Worm (Caenorhabditis elegans) whole organism, young adult: ENCODE results near the gene mre-11.

Experiments used
- B0019.2 ChIP-seq: fragments of 200-800 bp; sonication (Bioruptor generic); conservative IDR thresholded peaks from 2 replicates; pipeline ENCODE4 v1.3.6; 2022; ENCODE audit warnings: missing genetic modification reagents, missing genetic modification characterization, missing compliant biosample characterization
- B0035.1 ChIP-seq: sonication (generic microtip); optimal IDR thresholded peaks from 2 replicates; lab custom pipeline; 2016; ENCODE audit warnings: missing genetic modification characterization, mild to moderate bottlenecking, missing compliant biosample characterization, missing genotype, missing genetic modification reagents
- C06A6.2 ChIP-seq: fragments of 200-800 bp; sonication (Bioruptor generic); conservative IDR thresholded peaks from 2 replicates; pipeline ENCODE4 v1.3.6; 2022; ENCODE audit warnings: missing genetic modification characterization, missing compliant biosample characterization
- C17E4.6 ChIP-seq: fragments of 200-800 bp; sonication (Bioruptor generic); IDR thresholded peaks from 2 replicates; pipeline ENCODE4 v1.3.6; 2022; ENCODE audit warnings: missing genetic modification reagents, missing genetic modification characterization, missing compliant biosample characterization
- F22D6.2 ChIP-seq: sonication (generic microtip); optimal IDR thresholded peaks from 2 replicates; lab custom pipeline; 2016; ENCODE audit warnings: mild to moderate bottlenecking, missing genetic modification characterization, missing compliant biosample characterization
- F39B2.1 ChIP-seq: fragments of 200-800 bp; sonication (Bioruptor generic); IDR thresholded peaks from 2 replicates; pipeline ENCODE4 v1.3.6; 2022; ENCODE audit warnings: missing genetic modification reagents, missing genetic modification characterization, missing compliant biosample characterization
- F49E8.2 ChIP-seq: sonication (generic microtip); optimal IDR thresholded peaks from 3 replicates; lab custom pipeline; 2017; ENCODE audit warnings: missing genetic modification characterization, mild to moderate bottlenecking, missing compliant biosample characterization, antibody characterized with exemption, moderate library complexity; ENCODE audit not compliant: insufficient read depth
- F52B5.7 ChIP-seq: sonication (generic microtip); optimal IDR thresholded peaks from 2 replicates; lab custom pipeline; 2016; ENCODE audit warnings: mild to moderate bottlenecking, missing genetic modification characterization, missing compliant biosample characterization
- K11D2.4 ChIP-seq: fragments of 200-800 bp; sonication (Bioruptor generic); IDR thresholded peaks from 2 replicates; pipeline ENCODE4 v1.3.6; 2022; ENCODE audit warnings: missing genetic modification reagents, missing genetic modification characterization, missing compliant biosample characterization
- K12H6.12 ChIP-seq: fragments of 200-800 bp; sonication (Bioruptor generic); optimal IDR thresholded peaks from 2 replicates; lab custom pipeline; 2018; ENCODE audit warnings: mild to moderate bottlenecking, missing genetic modification characterization, missing compliant biosample characterization
- Y53G8AR.9 ChIP-seq: fragments of 200-800 bp; sonication (Bioruptor generic); conservative IDR thresholded peaks from 2 replicates; pipeline ENCODE4 v1.3.6; 2022; ENCODE audit warnings: missing genetic modification reagents, missing genetic modification characterization, missing compliant biosample characterization
- Y56A3A.18 ChIP-seq: fragments of 200-800 bp; sonication (Bioruptor generic); IDR thresholded peaks from 2 replicates; pipeline ENCODE4 v1.3.6; 2022; ENCODE audit warnings: missing genetic modification reagents, missing genetic modification characterization, missing compliant biosample characterization
- ama-1 ChIP-seq, 3 experiments: fragments of 150-350 bp in 1 of 3; sonication (generic microtip) in 2 of 3; optimal IDR thresholded peaks; 2 replicates each; lab custom pipeline; 2014 to 2018; ENCODE audit warnings: missing biosample characterization in 2 of 3, missing genetic modification characterization in 2 of 3, missing genetic modification reagents in 2 of 3
- atf-7 ChIP-seq: sonication (generic microtip); optimal IDR thresholded peaks from 2 replicates; lab custom pipeline; 2017; ENCODE audit warnings: mild to moderate bottlenecking, missing genetic modification characterization, missing compliant biosample characterization
- bed-1 ChIP-seq: fragments of 200-800 bp; sonication (Bioruptor generic); IDR thresholded peaks from 2 replicates; pipeline ENCODE4 v1.3.6; 2022; ENCODE audit warnings: missing genetic modification reagents, missing genetic modification characterization, missing compliant biosample characterization
- cebp-1 ChIP-seq, 2 experiments: fragments of 200-800 bp in 1 of 2; sonication (Bioruptor generic) in 1 of 2; sonication (generic microtip) in 1 of 2; IDR thresholded peaks in 1 of 2; optimal IDR thresholded peaks in 1 of 2; 2 replicates each; pipeline versions ENCODE4 v1.3.6 to Lab custom; 2017 to 2022; ENCODE audit warnings: missing compliant biosample characterization in 2 of 2, missing genetic modification characterization in 2 of 2, mild to moderate bottlenecking in 1 of 2, missing genetic modification reagents in 1 of 2, moderate library complexity in 1 of 2
- ceh-79 ChIP-seq: sonication (generic microtip); optimal IDR thresholded peaks from 2 replicates; lab custom pipeline; 2017; ENCODE audit warnings: mild to moderate bottlenecking, missing genetic modification characterization, missing compliant biosample characterization
- die-1 ChIP-seq: sonication (generic microtip); optimal IDR thresholded peaks from 2 replicates; lab custom pipeline; 2016; ENCODE audit warnings: missing genotype, mild to moderate bottlenecking, missing genetic modification characterization, missing compliant biosample characterization
- efl-1 ChIP-seq: fragments of 150-350 bp; optimal IDR thresholded peaks from 2 replicates; lab custom pipeline; 2014; ENCODE audit warnings: missing biosample characterization, missing genetic modification reagents, missing genetic modification characterization
- egl-44 ChIP-seq: fragments of 200-800 bp; sonication (Bioruptor generic); IDR thresholded peaks from 2 replicates; pipeline ENCODE4 v1.3.6; 2022; ENCODE audit warnings: missing genetic modification reagents, missing genetic modification characterization, missing compliant biosample characterization
- ets-4 ChIP-seq: fragments of 200-800 bp; sonication (Bioruptor generic); optimal IDR thresholded peaks from 2 replicates; lab custom pipeline; 2018; ENCODE audit warnings: mild to moderate bottlenecking, missing genetic modification characterization, missing compliant biosample characterization
- hlh-12 ChIP-seq: sonication (generic microtip); optimal IDR thresholded peaks from 2 replicates; lab custom pipeline; 2016; ENCODE audit warnings: missing genetic modification characterization, missing compliant biosample characterization
- hsf-1 ChIP-seq: fragments of 200-800 bp; sonication (Bioruptor generic); IDR thresholded peaks from 2 replicates; pipeline ENCODE4 v1.3.6; 2022; ENCODE audit warnings: missing genetic modification reagents, missing genetic modification characterization, missing compliant biosample characterization
- lag-1 ChIP-seq: fragments of 200-800 bp; sonication (Bioruptor generic); IDR thresholded peaks from 2 replicates; pipeline ENCODE4 v1.3.6; 2022; ENCODE audit warnings: missing genetic modification reagents, missing genetic modification characterization, missing compliant biosample characterization
- lin-26 ChIP-seq: fragments of 200-800 bp; sonication (Bioruptor generic); IDR thresholded peaks from 2 replicates; pipeline ENCODE4 v1.3.6; 2022; ENCODE audit warnings: missing genetic modification reagents, missing genetic modification characterization, missing compliant biosample characterization
- madf-10 ChIP-seq: sonication (generic microtip); optimal IDR thresholded peaks from 2 replicates; lab custom pipeline; 2016; ENCODE audit warnings: mild to moderate bottlenecking, missing genetic modification characterization, missing compliant biosample characterization
- madf-8 ChIP-seq: fragments of 200-800 bp; sonication (Bioruptor generic); conservative IDR thresholded peaks from 2 replicates; pipeline ENCODE4 v1.3.6; 2022; ENCODE audit warnings: missing genetic modification reagents, missing genetic modification characterization, missing compliant biosample characterization
- mcd-1 ChIP-seq: fragments of 200-800 bp; sonication (Bioruptor generic); IDR thresholded peaks from 2 replicates; pipeline ENCODE4 v1.3.6; 2022; ENCODE audit warnings: missing genetic modification reagents, missing genetic modification characterization, missing compliant biosample characterization
- mxl-1 ChIP-seq: sonication (generic microtip); optimal IDR thresholded peaks from 2 replicates; lab custom pipeline; 2016; ENCODE audit warnings: missing genetic modification characterization, missing compliant biosample characterization
- nfya-1 ChIP-seq: sonication (generic microtip); optimal IDR thresholded peaks from 2 replicates; lab custom pipeline; 2017; ENCODE audit warnings: antibody characterized with exemption, missing compliant biosample characterization, missing genetic modification characterization, borderline replicate concordance; ENCODE audit not compliant: insufficient read depth
- nfya-2 ChIP-seq: fragments of 200-800 bp; sonication (Bioruptor generic); IDR thresholded peaks from 2 replicates; pipeline ENCODE4 v1.3.6; 2022; ENCODE audit warnings: missing genetic modification reagents, missing genetic modification characterization, missing compliant biosample characterization
- nfyb-1 ChIP-seq: fragments of 200-800 bp; sonication (Bioruptor generic); IDR thresholded peaks from 2 replicates; pipeline ENCODE4 v1.3.6; 2022; ENCODE audit warnings: missing genetic modification reagents, missing genetic modification characterization, missing compliant biosample characterization
- nhr-27 ChIP-seq: fragments of 200-800 bp; sonication (Bioruptor generic); optimal IDR thresholded peaks from 2 replicates; lab custom pipeline; 2018; ENCODE audit warnings: mild to moderate bottlenecking, missing genetic modification characterization, moderate library complexity, missing compliant biosample characterization
- nhr-80 ChIP-seq: sonication (generic microtip); optimal IDR thresholded peaks from 2 replicates; lab custom pipeline; 2016; ENCODE audit warnings: missing genetic modification characterization, missing compliant biosample characterization
- rcor-1 ChIP-seq: fragments of 200-800 bp; sonication (Bioruptor generic); IDR thresholded peaks from 2 replicates; pipeline ENCODE4 v1.3.6; 2022; ENCODE audit warnings: missing genetic modification reagents, missing genetic modification characterization, missing compliant biosample characterization
- rec-8 ChIP-seq, 2 experiments: sonication (generic microtip); optimal IDR thresholded peaks; 2 replicates each; lab custom pipeline; 2016; ENCODE audit warnings: mild to moderate bottlenecking in 2 of 2, missing genetic modification characterization in 2 of 2, missing genetic modification reagents in 2 of 2, missing genotype in 2 of 2, missing biosample characterization in 1 of 2, missing compliant biosample characterization in 1 of 2, moderate library complexity in 1 of 2
- repo-1 ChIP-seq: sonication (generic microtip); optimal IDR thresholded peaks from 2 replicates; lab custom pipeline; 2017; ENCODE audit warnings: mild to moderate bottlenecking, missing genetic modification characterization, missing compliant biosample characterization
- sea-2 ChIP-seq: fragments of 200-800 bp; sonication (Bioruptor generic); IDR thresholded peaks from 2 replicates; pipeline ENCODE4 v1.3.6; 2022; ENCODE audit warnings: missing genetic modification characterization, missing compliant biosample characterization
- snpc-1.1 ChIP-seq: sonication (generic microtip); optimal IDR thresholded peaks from 2 replicates; lab custom pipeline; 2017; ENCODE audit warnings: missing genetic modification characterization, mild to moderate bottlenecking, missing compliant biosample characterization, antibody characterized with exemption, moderate library complexity, missing genotype, missing genetic modification reagents; ENCODE audit not compliant: insufficient read depth
- sptf-2 ChIP-seq: fragments of 200-800 bp; sonication (Bioruptor generic); optimal IDR thresholded peaks from 2 replicates; lab custom pipeline; 2018; ENCODE audit warnings: mild to moderate bottlenecking, missing genetic modification characterization, missing compliant biosample characterization
- zim-3 ChIP-seq: sonication (generic microtip); optimal IDR thresholded peaks from 2 replicates; lab custom pipeline; 2017; ENCODE audit warnings: mild to moderate bottlenecking, missing genetic modification characterization, moderate library complexity, missing compliant biosample characterization
- ztf-22 ChIP-seq: fragments of 200-800 bp; sonication (Bioruptor generic); optimal IDR thresholded peaks from 2 replicates; lab custom pipeline; 2018; ENCODE audit warnings: mild to moderate bottlenecking, missing genetic modification characterization, moderate library complexity, missing compliant biosample characterization
- ztf-25 ChIP-seq: fragments of 200-800 bp; sonication (Bioruptor generic); IDR thresholded peaks from 2 replicates; pipeline ENCODE4 v1.3.6; 2022; ENCODE audit warnings: missing genetic modification reagents, missing genetic modification characterization, missing compliant biosample characterization
- ztf-6 ChIP-seq: fragments of 200-800 bp; sonication (Bioruptor generic); IDR thresholded peaks from 2 replicates; pipeline ENCODE4 v1.3.6; 2022; ENCODE audit warnings: missing genetic modification reagents, missing genetic modification characterization, missing compliant biosample characterization

The mre-11 gene

ce11 chrV:10714630-10715029 is 22.0 kb downstream of the mre-11 start (continued):
- no peak for TF ChIP-seq egl-44 (GFP tag; lab: Robert Waterston, UW)
- no peak for TF ChIP-seq nfya-2 (GFP tag; lab: Robert Waterston, UW)
- TF ChIP-seq rec-8 (tag; optimal IDR thresholded peaks at IDR 0.05; lab: Kevin White, UChicago), result no peak
- no peak for TF ChIP-seq mxl-1 (tag; lab: Kevin White, UChicago)
- no peak for TF ChIP-seq K12H6.12 (tag; lab: Kevin White, UChicago)
- TF ChIP-seq zim-3 (tag; lab: Kevin White, UChicago), result no peak
- TF ChIP-seq ama-1 (optimal IDR thresholded peaks at IDR 0.05; lab: Kevin White, UChicago), result no peak
- no peak for TF ChIP-seq ama-1 (GFP tag; optimal IDR thresholded peaks at IDR 0.05; lab: Kevin White, UChicago)
- TF ChIP-seq mcd-1 (GFP tag; lab: Robert Waterston, UW), result no peak
- TF ChIP-seq rcor-1 (GFP tag; lab: Robert Waterston, UW), result no peak
- peak; percentile 24 for TF ChIP-seq nhr-80 (tag; lab: Kevin White, UChicago)
- TF ChIP-seq madf-8 (GFP tag; lab: Robert Waterston, UW), result no peak
- no peak for TF ChIP-seq lin-26 (GFP tag; lab: Robert Waterston, UW)
- peak; percentile 9; the same call in 1 of the 2 replicates for TF ChIP-seq Y56A3A.18 (GFP tag; lab: Robert Waterston, UW)
- TF ChIP-seq lag-1 (GFP tag; lab: Robert Waterston, UW), result 0 out of 2 replicates have a peak, but pooled peaks have one; percentile 67
- TF ChIP-seq ztf-6 (GFP tag; lab: Robert Waterston, UW), result no peak
- no peak for TF ChIP-seq cebp-1 (GFP tag; IDR thresholded peaks at IDR 0.05; lab: Robert Waterston, UW)
- TF ChIP-seq cebp-1 (tag; optimal IDR thresholded peaks at IDR 0.05; lab: Kevin White, UChicago), result no peak

- TF ChIP-seq repo-1, result no peak
- TF ChIP-seq rcor-1 (GFP tag; lab: Robert Waterston, UW), result no peak
- no peak for TF ChIP-seq Y53G8AR.9 (GFP tag; lab: Robert Waterston, UW)
- TF ChIP-seq atf-7 (tag; lab: Kevin White, UChicago), result peak; percentile 11
- peak; percentile 71 for TF ChIP-seq nhr-80 (tag; lab: Kevin White, UChicago)
- no peak for TF ChIP-seq nhr-27
- TF ChIP-seq F22D6.2 (tag; lab: Kevin White, UChicago), result no peak
- TF ChIP-seq cebp-1 (GFP tag; IDR thresholded peaks at IDR 0.05; lab: Robert Waterston, UW), result no peak
- TF ChIP-seq cebp-1 (tag; optimal IDR thresholded peaks at IDR 0.05; lab: Kevin White, UChicago), result peak; percentile 14
- TF ChIP-seq F49E8.2 (tag; lab: Kevin White, UChicago), result no peak
- no peak for TF ChIP-seq snpc-1.1 (tag; lab: Kevin White, UChicago)
- peak; percentile 13 for TF ChIP-seq ets-4 (GFP tag; lab: Kevin White, UChicago)
- no peak for TF ChIP-seq B0035.1 (tag; lab: Kevin White, UChicago)
- TF ChIP-seq sea-2 (GFP tag; lab: Robert Waterston, UW), result no peak
- no peak for TF ChIP-seq ceh-79
- TF ChIP-seq B0019.2 (GFP tag; lab: Robert Waterston, UW), result no peak
- no peak for TF ChIP-seq F39B2.1 (GFP tag; lab: Robert Waterston, UW)
- no peak for TF ChIP-seq ztf-22 (GFP tag; lab: Kevin White, UChicago)
These were observed 22.9 kb downstream of the mre-11 start for ce11 chrV:10713704-10714239.

- TF ChIP-seq K12H6.12 (tag; lab: Kevin White, UChicago) (no peak), snpc-1.1 (tag; lab: Kevin White, UChicago) (no peak), cebp-1 (GFP tag; IDR thresholded peaks at IDR 0.05; lab: Robert Waterston, UW) (no peak), cebp-1 (tag; optimal IDR thresholded peaks at IDR 0.05; lab: Kevin White, UChicago) (no peak), nfya-1 (tag; lab: Kevin White, UChicago) (no peak), C06A6.2 (GFP tag; lab: Robert Waterston, UW) (no peak), hlh-12 (tag; lab: Kevin White, UChicago) (no peak), sptf-2 (no peak), die-1 (tag; lab: Kevin White, UChicago) (no peak), K11D2.4 (GFP tag; lab: Robert Waterston, UW) (0 out of 2 replicates have a peak, but pooled peaks have one; percentile 3), madf-10 (tag; lab: Kevin White, UChicago) (no peak), bed-1 (GFP tag; lab: Robert Waterston, UW) (no peak), nfyb-1 (GFP tag; lab: Robert Waterston, UW) (no peak; the same call in none of the 2 replicates), hsf-1 (0 out of 2 replicates have a peak, but pooled peaks have one; percentile 8), efl-1 (GFP tag; lab: Kevin White, UChicago) (no peak), F52B5.7 (no peak), ztf-25 (GFP tag; lab: Robert Waterston, UW) (peak; percentile 53; the same call in 1 of the 2 replicates), C17E4.6 (no peak)
These were observed 24.1 kb downstream of the mre-11 start for ce11 chrV:10712608-10712900.
